Fruit fly (Drosophila melanogaster) whole organism, wandering third instar larva: ENCODE results near the gene PIG-B.

Experiments
- Hr78 ChIP-seq: fragments of >200 bp; optimal IDR thresholded peaks from 2 replicates; lab custom pipeline; 2017; ENCODE audit warnings: missing biosample characterization, missing genetic modification characterization
- Jra ChIP-seq: sonication (Bioruptor generic); optimal IDR thresholded peaks from 2 replicates; lab custom pipeline; 2016; ENCODE audit warnings: missing biosample characterization, missing genetic modification characterization
- dsf ChIP-seq: sonication (Bioruptor generic); optimal IDR thresholded peaks from 2 replicates; lab custom pipeline; 2016; ENCODE audit warnings: missing biosample characterization, missing genetic modification characterization, borderline replicate concordance
- pan ChIP-seq: fragments of >200 bp; optimal IDR thresholded peaks from 2 replicates; lab custom pipeline; 2017
- usp ChIP-seq: fragments of >200 bp; optimal IDR thresholded peaks from 2 replicates; lab custom pipeline; 2017; ENCODE audit warnings: missing biosample characterization, missing genetic modification characterization

DNA sequence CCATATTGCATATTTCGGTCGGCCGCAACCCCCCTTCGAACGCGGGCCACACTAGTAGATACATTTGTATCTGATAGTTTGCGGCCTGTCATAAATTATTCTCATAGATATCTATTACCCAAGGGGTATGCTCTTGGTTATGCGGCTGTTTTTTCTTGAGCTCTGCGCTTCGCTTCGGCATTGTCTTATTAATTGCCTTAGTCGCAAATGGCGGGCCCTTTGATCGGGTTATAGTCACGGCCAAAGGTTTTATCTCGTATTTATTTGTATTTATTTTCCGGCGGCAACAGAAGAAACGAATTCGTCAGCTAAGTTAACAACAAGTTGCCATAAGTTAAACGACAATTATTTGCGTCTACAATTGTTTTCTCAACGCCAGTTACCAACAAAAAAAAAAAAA lies 44.9 kb downstream of the PIG-B start:
- TF ChIP-seq Hr78 (GFP tag; lab: Kevin White, UChicago) (no peak), pan (lab: Kevin White, UChicago) (no peak), Jra (no peak), usp (GFP tag; lab: Kevin White, UChicago) (no peak), dsf (GFP tag; lab: Kevin White, UChicago) (no peak)
